Worm (Caenorhabditis elegans) whole organism, L1 larva: ENCODE results near the gene nlp-70.

Experiments used
- nhr-12 ChIP-seq: sonication (generic microtip); optimal IDR thresholded peaks from 2 replicates; lab custom pipeline; 2017; ENCODE audit warnings: missing biosample characterization, missing genetic modification characterization
- nhr-28 ChIP-seq: fragments of 150-350 bp; optimal IDR thresholded peaks from 2 replicates; lab custom pipeline; 2014; ENCODE audit warnings: missing biosample characterization, missing genetic modification characterization
- pqm-1 ChIP-seq: sonication (generic microtip); optimal IDR thresholded peaks from 3 replicates; lab custom pipeline; 2017; ENCODE audit warnings: missing biosample characterization, missing genetic modification characterization
- skn-1 ChIP-seq: fragments of 150-350 bp; optimal IDR thresholded peaks from 2 replicates; lab custom pipeline; 2014; ENCODE audit warnings: missing biosample characterization, missing genetic modification characterization

ce11 chrV:295802-296201, 23.1 kb upstream of the nlp-70 start:
- no peak for TF ChIP-seq nhr-28
- TF ChIP-seq nhr-12: no peak
- no peak for TF ChIP-seq pqm-1 (tag; lab: Kevin White, UChicago)
- TF ChIP-seq skn-1 (tag; lab: Kevin White, UChicago): no peak
